Worm (Caenorhabditis elegans) whole organism, young adult: Measurements from ENCODE around the gene dhcr-7.

Experiments used
- F37B4.10 ChIP-seq: fragments of 200-800 bp; sonication (Bioruptor generic); IDR thresholded peaks from 2 replicates; pipeline ENCODE4 v1.3.6; 2022; ENCODE audit warnings: missing genetic modification characterization, missing compliant biosample characterization
- F52B5.7 ChIP-seq: sonication (generic microtip); optimal IDR thresholded peaks from 2 replicates; lab custom pipeline; 2016; ENCODE audit warnings: mild to moderate bottlenecking, missing genetic modification characterization, missing compliant biosample characterization
- F57A8.1 ChIP-seq: fragments of 200-800 bp; sonication (Bioruptor generic); optimal IDR thresholded peaks from 2 replicates; lab custom pipeline; 2018; ENCODE audit warnings: mild to moderate bottlenecking, missing genetic modification characterization, moderate library complexity, missing compliant biosample characterization
- Y53F4B.3 ChIP-seq: fragments of 200-800 bp; sonication (Bioruptor generic); IDR thresholded peaks from 2 replicates; pipeline ENCODE4 v1.3.6; 2022; ENCODE audit warnings: missing genetic modification reagents, missing genetic modification characterization, missing compliant biosample characterization
- Y56A3A.18 ChIP-seq: fragments of 200-800 bp; sonication (Bioruptor generic); IDR thresholded peaks from 2 replicates; pipeline ENCODE4 v1.3.6; 2022; ENCODE audit warnings: missing genetic modification reagents, missing genetic modification characterization, missing compliant biosample characterization
- Y67H2A.10 ChIP-seq: fragments of 200-800 bp; sonication (Bioruptor generic); conservative IDR thresholded peaks from 2 replicates; pipeline ENCODE4 v1.3.6; 2022; ENCODE audit warnings: missing genetic modification reagents, missing genetic modification characterization, missing compliant biosample characterization
- Y79H2A.3 ChIP-seq: fragments of 200-800 bp; sonication (Bioruptor generic); conservative IDR thresholded peaks from 2 replicates; pipeline ENCODE4 v1.3.6; 2022; ENCODE audit warnings: missing genetic modification reagents, missing genetic modification characterization, missing compliant biosample characterization
- Y95B8A.8 ChIP-seq: fragments of 200-800 bp; sonication (Bioruptor generic); IDR thresholded peaks from 2 replicates; pipeline ENCODE4 v1.3.6; 2022; ENCODE audit warnings: missing genetic modification reagents, missing genetic modification characterization, missing compliant biosample characterization
- ZK185.1 ChIP-seq: sonication (generic microtip); optimal IDR thresholded peaks from 2 replicates; lab custom pipeline; 2016; ENCODE audit warnings: mild to moderate bottlenecking, missing genetic modification characterization, missing compliant biosample characterization; ENCODE audit not compliant: poor library complexity, severe bottlenecking
- ama-1 ChIP-seq, 3 experiments: fragments of 150-350 bp in 1 of 3; sonication (generic microtip) in 2 of 3; optimal IDR thresholded peaks; 2 replicates each; lab custom pipeline; 2014 to 2018; ENCODE audit warnings: missing biosample characterization in 2 of 3, missing genetic modification characterization in 2 of 3, missing genetic modification reagents in 2 of 3
- aptf-3 ChIP-seq: fragments of 200-800 bp; sonication (Bioruptor generic); IDR thresholded peaks from 2 replicates; pipeline ENCODE4 v1.3.6; 2022; ENCODE audit warnings: missing genetic modification characterization, missing compliant biosample characterization
- attf-6 ChIP-seq: fragments of 200-800 bp; sonication (Bioruptor generic); IDR thresholded peaks from 2 replicates; pipeline ENCODE4 v1.3.6; 2022; ENCODE audit warnings: missing genetic modification reagents, missing genetic modification characterization, missing compliant biosample characterization
- ceh-27 ChIP-seq: fragments of 200-800 bp; sonication (Bioruptor generic); optimal IDR thresholded peaks from 2 replicates; lab custom pipeline; 2018; ENCODE audit warnings: mild to moderate bottlenecking, missing genetic modification characterization, moderate library complexity, missing compliant biosample characterization
- chd-7 ChIP-seq: sonication (generic microtip); optimal IDR thresholded peaks from 2 replicates; lab custom pipeline; 2016; ENCODE audit warnings: mild to moderate bottlenecking, missing genetic modification characterization, moderate library complexity, missing compliant biosample characterization
- efl-1 ChIP-seq: fragments of 150-350 bp; optimal IDR thresholded peaks from 2 replicates; lab custom pipeline; 2014; ENCODE audit warnings: missing biosample characterization, missing genetic modification reagents, missing genetic modification characterization
- ekl-4 ChIP-seq: fragments of 200-800 bp; sonication (Bioruptor generic); IDR thresholded peaks from 2 replicates; pipeline ENCODE4 v1.3.6; 2022; ENCODE audit warnings: missing genetic modification reagents, missing genetic modification characterization, missing compliant biosample characterization
- gei-17 ChIP-seq: fragments of 200-800 bp; sonication (Bioruptor generic); optimal IDR thresholded peaks from 2 replicates; lab custom pipeline; 2018; ENCODE audit warnings: mild to moderate bottlenecking, missing genetic modification characterization, missing compliant biosample characterization
- hmg-1.2 ChIP-seq: fragments of 200-800 bp; sonication (Bioruptor generic); IDR thresholded peaks from 2 replicates; pipeline ENCODE4 v1.3.6; 2022; ENCODE audit warnings: missing genetic modification reagents, missing genetic modification characterization, missing compliant biosample characterization
- hsf-1 ChIP-seq: fragments of 200-800 bp; sonication (Bioruptor generic); IDR thresholded peaks from 2 replicates; pipeline ENCODE4 v1.3.6; 2022; ENCODE audit warnings: missing genetic modification reagents, missing genetic modification characterization, missing compliant biosample characterization
- let-526 ChIP-seq: fragments of 200-800 bp; sonication (Bioruptor generic); IDR thresholded peaks from 2 replicates; pipeline ENCODE4 v1.3.6; 2022; ENCODE audit warnings: missing genetic modification reagents, missing genetic modification characterization, missing compliant biosample characterization
- lin-26 ChIP-seq: fragments of 200-800 bp; sonication (Bioruptor generic); IDR thresholded peaks from 2 replicates; pipeline ENCODE4 v1.3.6; 2022; ENCODE audit warnings: missing genetic modification reagents, missing genetic modification characterization, missing compliant biosample characterization
- lin-54 ChIP-seq: fragments of 200-800 bp; sonication (Bioruptor generic); optimal IDR thresholded peaks from 2 replicates; lab custom pipeline; 2018; ENCODE audit warnings: mild to moderate bottlenecking, missing genetic modification characterization, missing compliant biosample characterization
- lsl-1 ChIP-seq: fragments of 200-800 bp; sonication (Bioruptor generic); optimal IDR thresholded peaks from 2 replicates; lab custom pipeline; 2018; ENCODE audit warnings: mild to moderate bottlenecking, missing genetic modification characterization, moderate library complexity, missing compliant biosample characterization
- mxl-1 ChIP-seq: sonication (generic microtip); optimal IDR thresholded peaks from 2 replicates; lab custom pipeline; 2016; ENCODE audit warnings: missing genetic modification characterization, missing compliant biosample characterization
- snpc-4 ChIP-seq, 5 experiments: fragments of 150-350 bp in 1 of 5; sonication (generic microtip) in 4 of 5; optimal IDR thresholded peaks; 2 replicates each; lab custom pipeline; 2014 to 2018; ENCODE audit warnings: missing genetic modification characterization in 5 of 5, missing biosample characterization in 3 of 5, antibody characterized with exemption in 2 of 5, mild to moderate bottlenecking in 2 of 5, missing compliant biosample characterization in 2 of 5, missing genotype in 2 of 5, moderate library complexity in 2 of 5, missing genetic modification reagents in 1 of 5
- somi-1 ChIP-seq: fragments of 200-800 bp; sonication (Bioruptor generic); optimal IDR thresholded peaks from 2 replicates; lab custom pipeline; 2018; ENCODE audit warnings: mild to moderate bottlenecking, missing genetic modification characterization, missing compliant biosample characterization
- tbp1 ChIP-seq: fragments of 200-800 bp; sonication (Bioruptor generic); optimal IDR thresholded peaks from 2 replicates; lab custom pipeline; 2018; ENCODE audit warnings: mild to moderate bottlenecking, missing genetic modification characterization, missing compliant biosample characterization
- unc-62 ChIP-seq: fragments of 150-350 bp; optimal IDR thresholded peaks from 2 replicates; lab custom pipeline; 2014; ENCODE audit warnings: missing biosample characterization, missing genetic modification reagents, missing genetic modification characterization
- zfh-2 ChIP-seq: fragments of 200-800 bp; sonication (Bioruptor generic); conservative IDR thresholded peaks from 2 replicates; pipeline ENCODE4 v1.3.6; 2022; ENCODE audit warnings: missing genetic modification reagents, missing genetic modification characterization, missing compliant biosample characterization
- ztf-18 ChIP-seq: sonication (generic microtip); optimal IDR thresholded peaks from 2 replicates; lab custom pipeline; 2016; ENCODE audit warnings: missing genotype, mild to moderate bottlenecking, missing genetic modification characterization, missing compliant biosample characterization
- ztf-26 ChIP-seq: sonication (generic microtip); optimal IDR thresholded peaks from 2 replicates; lab custom pipeline; 2017; ENCODE audit warnings: missing genetic modification characterization, missing compliant biosample characterization

Gene dhcr-7

DNA sequence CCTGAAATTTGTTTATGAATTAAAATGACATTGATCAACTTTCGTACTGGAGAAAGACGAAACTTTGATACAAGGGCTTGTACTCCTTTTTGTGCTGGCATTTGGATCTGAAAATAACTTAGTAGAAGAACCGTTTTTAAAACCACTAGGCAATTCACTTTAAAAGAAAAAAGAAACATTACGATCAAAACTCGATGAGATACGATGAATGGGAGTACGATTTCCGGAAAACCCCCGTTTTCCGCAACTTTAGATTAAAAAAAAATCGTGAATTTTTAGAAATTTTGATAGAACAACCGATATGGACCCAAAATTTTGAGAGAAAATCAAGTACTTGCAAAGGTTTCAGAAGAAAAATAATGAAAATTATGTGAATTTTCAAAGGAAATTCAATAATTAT lies 14.8 kb downstream of the dhcr-7 start, which contains the start of gene B0250.8:
Gene B0250.8, minus strand, starts transcription at position 101 of the 400 bp plus-strand sequence.
- no peak for TF ChIP-seq Y79H2A.3
- TF ChIP-seq ekl-4 (GFP tag; lab: Robert Waterston, UW), result no peak
- no peak for TF ChIP-seq Y53F4B.3 (GFP tag; lab: Robert Waterston, UW)
- no peak for TF ChIP-seq Y67H2A.10
- no peak for TF ChIP-seq efl-1
- no peak for TF ChIP-seq lin-26 (GFP tag; lab: Robert Waterston, UW)
- TF ChIP-seq lsl-1, result no peak

DNA sequence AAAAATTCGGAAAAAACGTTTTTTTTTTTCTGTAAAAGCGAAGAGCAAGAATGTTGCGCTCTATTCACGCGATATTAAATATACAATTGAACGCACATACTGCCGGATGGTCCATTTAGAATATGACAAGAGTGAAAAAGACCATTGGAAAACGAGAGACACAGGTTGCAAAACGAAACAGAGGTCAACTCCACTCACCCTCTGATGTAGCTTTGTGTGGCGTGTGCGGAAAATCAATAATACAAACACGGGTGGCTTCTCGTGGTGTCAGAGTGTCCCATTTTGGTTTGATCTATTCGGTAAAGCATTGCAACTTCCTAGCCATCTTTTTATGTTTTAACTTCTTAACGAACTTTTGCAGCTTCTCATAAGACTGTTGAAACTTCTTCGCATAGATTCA lies 20.4 kb downstream of the dhcr-7 start:
- TF ChIP-seq F57A8.1 (no peak), hmg-1.2 (GFP tag; lab: Robert Waterston, UW) (peak; percentile 78)

DNA sequence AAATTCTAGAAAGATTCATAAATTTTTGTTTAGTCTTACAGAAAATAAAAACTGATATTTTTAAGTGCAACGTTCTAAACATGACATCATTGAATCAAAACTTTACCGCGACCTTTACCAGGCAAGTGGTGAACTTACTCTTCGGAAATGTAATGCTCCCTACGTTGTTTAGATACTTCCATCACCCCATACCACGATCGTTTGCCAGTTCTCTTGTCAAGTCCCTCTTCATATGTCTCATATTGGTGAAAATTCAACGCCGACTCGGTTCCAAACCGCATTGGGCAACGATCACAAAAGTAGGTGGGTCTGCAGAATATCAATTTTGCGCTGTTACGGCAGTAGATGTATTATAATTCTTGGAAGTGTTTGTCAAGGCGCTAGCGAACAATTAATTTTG lies 24.4 kb downstream of the dhcr-7 start, which contains the start of gene B0250.18:
Gene B0250.18, minus strand, starts transcription at position 101 of the 400 bp plus-strand sequence.
- TF ChIP-seq F37B4.10 (GFP tag; lab: Robert Waterston, UW), result no peak
- no peak for TF ChIP-seq somi-1 (GFP tag; lab: Kevin White, UChicago)
- TF ChIP-seq let-526, result no peak
- no peak for TF ChIP-seq F52B5.7 (tag; lab: Kevin White, UChicago)

DNA sequence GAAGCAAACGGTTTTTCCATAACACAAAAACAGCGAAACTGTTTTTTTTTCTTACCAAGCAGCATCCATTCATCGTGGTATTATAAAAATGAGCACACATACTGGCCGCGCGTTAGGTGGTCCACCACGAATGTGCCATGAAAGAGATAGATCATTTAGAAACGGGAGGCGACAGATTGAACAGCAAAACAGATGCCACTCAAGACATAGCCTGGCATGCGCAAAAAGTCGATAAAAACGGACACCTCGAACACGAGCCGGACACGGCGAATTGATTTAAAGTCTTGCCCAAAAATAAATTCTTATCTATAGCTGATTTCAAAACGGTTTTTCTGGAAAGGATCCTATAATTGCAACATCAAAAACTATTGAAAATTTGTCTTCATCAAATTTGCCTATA lies 28.0 kb downstream of the dhcr-7 start:
- no peak for TF ChIP-seq Y95B8A.8 (GFP tag; lab: Robert Waterston, UW)
- no peak for TF ChIP-seq lin-54
- TF ChIP-seq let-526, result no peak
- TF ChIP-seq chd-7 (tag; lab: Kevin White, UChicago), result no peak
- TF ChIP-seq ztf-26 (tag; lab: Kevin White, UChicago), result no peak
- no peak for TF ChIP-seq aptf-3 (GFP tag; lab: Robert Waterston, UW)
- TF ChIP-seq lin-26 (GFP tag; lab: Robert Waterston, UW), result no peak
- TF ChIP-seq hsf-1 (GFP tag; lab: Robert Waterston, UW), result no peak
- TF ChIP-seq ztf-18 (tag; lab: Kevin White, UChicago), result no peak
- TF ChIP-seq ceh-27 (GFP tag; lab: Kevin White, UChicago), result no peak
- no peak for TF ChIP-seq gei-17 (GFP tag; lab: Kevin White, UChicago)
- TF ChIP-seq attf-6 (GFP tag; lab: Robert Waterston, UW), result no peak
- no peak for TF ChIP-seq tbp1 (GFP tag; lab: Kevin White, UChicago)
- no peak for TF ChIP-seq Y56A3A.18
- TF ChIP-seq ZK185.1, result no peak
- TF ChIP-seq mxl-1 (tag; lab: Kevin White, UChicago), result no peak
- TF ChIP-seq unc-62 (GFP tag; lab: Kevin White, UChicago), result no peak
- no peak for TF ChIP-seq zfh-2 (GFP tag; lab: Robert Waterston, UW)

DNA sequence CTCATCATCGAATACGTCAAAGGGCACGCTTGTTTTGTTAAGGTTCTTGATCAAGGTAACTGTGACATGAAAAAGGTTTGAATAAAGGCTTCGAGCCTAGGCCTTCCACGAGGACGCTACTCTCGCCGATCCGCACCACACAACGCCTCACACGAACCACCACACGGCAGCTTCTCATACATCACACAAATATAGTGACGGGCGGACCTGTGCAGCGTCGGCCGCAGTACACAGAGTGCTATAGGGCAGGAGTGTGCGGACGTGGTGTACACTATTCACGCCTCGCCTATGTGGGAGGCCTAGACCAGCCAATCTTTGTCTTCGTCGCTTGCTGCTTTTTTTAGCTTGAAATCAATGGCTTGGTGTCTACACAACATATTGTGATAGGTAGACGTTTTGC lies 29.5 kb downstream of the dhcr-7 start:
- TF ChIP-seq snpc-4 (GFP tag; optimal IDR thresholded peaks at IDR 0.05; lab: Kevin White, UChicago) (peak; percentile 77), snpc-4 (tag; optimal IDR thresholded peaks at IDR 0.05; lab: Kevin White, UChicago) (peak; percentile 85 to 96 (median 90)), hmg-1.2 (GFP tag; lab: Robert Waterston, UW) (peak; percentile 48), ama-1 (optimal IDR thresholded peaks at IDR 0.05; lab: Kevin White, UChicago) (no peak), ama-1 (GFP tag; optimal IDR thresholded peaks at IDR 0.05; lab: Kevin White, UChicago) (no peak)
